Fruit fly (Drosophila melanogaster): ENCODE measurements around the gene CG9853.

Gene CG9853

DNA sequence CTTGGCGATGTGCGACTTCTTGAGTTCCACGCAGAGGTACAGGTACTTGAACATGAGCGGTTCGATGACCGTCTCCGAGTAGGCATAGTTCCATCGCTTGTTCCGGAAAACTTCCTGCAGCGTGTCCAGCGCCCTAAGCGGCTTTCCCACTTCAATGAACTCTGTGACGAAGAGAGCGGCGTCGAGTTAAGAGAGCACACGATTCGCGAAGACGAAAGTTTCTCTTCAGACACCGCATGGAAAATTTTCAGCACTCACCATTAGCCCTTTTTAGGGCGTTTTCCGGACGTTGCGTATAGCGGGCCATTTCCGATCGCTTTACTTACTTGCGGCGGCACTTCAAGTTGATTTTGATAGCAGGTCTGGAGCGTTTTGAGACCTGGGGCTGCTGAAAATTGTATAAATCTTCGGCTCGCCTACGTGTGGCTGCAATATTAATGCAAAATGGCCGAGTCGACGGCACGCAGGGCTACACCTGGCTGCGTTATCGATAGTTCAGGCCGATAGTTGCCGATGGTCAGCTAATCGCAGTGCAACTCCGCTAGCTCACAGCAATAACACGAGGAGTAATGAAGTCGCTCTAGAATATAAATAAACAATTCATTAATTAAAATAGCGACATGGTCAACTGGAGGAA, 31.7 kb upstream of the CG9853 start, which contains the start of the genes eIF3a and CG1074 (continued):
- TF ChIP-seq CG4404 (GFP tag; IDR thresholded peaks at IDR 0.05) (peak; percentile 26; the same call in 1 of the 2 replicates), CG43689 (GFP tag; IDR thresholded peaks at IDR 0.05) (no peak), CG3847 (GFP tag; IDR thresholded peaks at IDR 0.05) (peak; percentile 81), CG13287 (GFP tag; IDR thresholded peaks at IDR 0.05; ENCODE audit: partially characterized antibody) (peak; percentile 97), Optix (GFP tag; IDR thresholded peaks at IDR 0.05) (peak; percentile 60; the same call in 2 of the 3 replicates), org-1 (GFP tag; optimal IDR thresholded peaks at IDR 0.05) (no peak), btn (GFP tag; optimal IDR thresholded peaks at IDR 0.05) (peak; percentile 22), gt (GFP tag; IDR thresholded peaks at IDR 0.05) (peak; percentile 7; the same call in 1 of the 2 replicates), pan (optimal IDR thresholded peaks at IDR 0.05) (no peak), pan (GFP tag; optimal IDR thresholded peaks at IDR 0.05 in 1 of 2, IDR thresholded peaks at IDR 0.05 in 1 of 2) (peak in 1 of 2 experiments; percentile 69), ash1 (GFP tag; optimal IDR thresholded peaks at IDR 0.05) (peak; percentile 78), wdn (GFP tag; IDR thresholded peaks at IDR 0.05) (no peak), sens (GFP tag) (peak; percentile 96), HLHmδ (GFP tag; optimal IDR thresholded peaks at IDR 0.05) (peak; percentile 92), CG11456 (GFP tag; IDR thresholded peaks at IDR 0.05) (peak; percentile 86), gsb-n (tag; optimal IDR thresholded peaks at IDR 0.05) (no peak), CG17912 (GFP tag; optimal IDR thresholded peaks at IDR 0.05) (peak; percentile 75), sisA (GFP tag; IDR thresholded peaks at IDR 0.05) (no peak), CG33213 (GFP tag; optimal IDR thresholded peaks at IDR 0.05) (peak; percentile 78), CG18476 (GFP tag; optimal IDR thresholded peaks at IDR 0.05) (peak; percentile 7), ERR (GFP tag; optimal IDR thresholded peaks at IDR 0.05) (peak; percentile 68), CG16863 (GFP tag; optimal IDR thresholded peaks at IDR 0.05) (peak; percentile 32), CG10462 (GFP tag; optimal IDR thresholded peaks at IDR 0.05) (no peak), Dfd (GFP tag; optimal IDR thresholded peaks at IDR 0.05) (no peak), CG11093 (GFP tag; IDR thresholded peaks at IDR 0.05) (0 out of 3 replicates have a peak, but pooled peaks have one; percentile 8), CG12219 (GFP tag; optimal IDR thresholded peaks at IDR 0.05) (peak; percentile 35), CG4854 (GFP tag; optimal IDR thresholded peaks at IDR 0.05) (peak; percentile 55), Vsx1 (GFP tag; optimal IDR thresholded peaks at IDR 0.05) (no peak), CG8281 (tag; optimal IDR thresholded peaks at IDR 0.05) (no peak), amos (GFP tag; IDR thresholded peaks at IDR 0.05; ENCODE audit: partially characterized antibody) (peak; percentile 98), CG12391 (tag; optimal IDR thresholded peaks at IDR 0.05) (peak; percentile 66), E2f1 (GFP tag; IDR thresholded peaks at IDR 0.05) (peak; percentile 49; the same call in 1 of the 2 replicates), CG17361 (GFP tag; IDR thresholded peaks at IDR 0.05) (peak; percentile 59; the same call in 2 of the 3 replicates), br (optimal IDR thresholded peaks at IDR 0.05) (no peak), CG7928 (GFP tag; optimal IDR thresholded peaks at IDR 0.05) (peak; percentile 84), run (tag; optimal IDR thresholded peaks at IDR 0.05) (peak; percentile 12), CG10654 (GFP tag; optimal IDR thresholded peaks at IDR 0.05) (peak; percentile 40), gem (tag; optimal IDR thresholded peaks at IDR 0.05) (no peak), CG1603 (tag; optimal IDR thresholded peaks at IDR 0.05) (peak; percentile 91), cwo (GFP tag; optimal IDR thresholded peaks at IDR 0.05) (peak; percentile 30)

All from whole organism, embryonic.